Fruit fly (Drosophila melanogaster): Measurements from ENCODE around the gene CG31960.

The CG31960 gene

dm6 chr2L:3833924-3834323, 49.2 kb downstream of the CG31960 start:
- TF ChIP-seq noc (tag; optimal IDR thresholded peaks at IDR 0.05) = no peak

- TF ChIP-seq noc (tag; optimal IDR thresholded peaks at IDR 0.05) = no peak
These were observed 50.5 kb downstream of the CG31960 start for dm6 chr2L:3835221-3835620.

Data from whole organism, larva.